Worm (Caenorhabditis elegans): ENCODE data around the gene mrpl-10.

DNA sequence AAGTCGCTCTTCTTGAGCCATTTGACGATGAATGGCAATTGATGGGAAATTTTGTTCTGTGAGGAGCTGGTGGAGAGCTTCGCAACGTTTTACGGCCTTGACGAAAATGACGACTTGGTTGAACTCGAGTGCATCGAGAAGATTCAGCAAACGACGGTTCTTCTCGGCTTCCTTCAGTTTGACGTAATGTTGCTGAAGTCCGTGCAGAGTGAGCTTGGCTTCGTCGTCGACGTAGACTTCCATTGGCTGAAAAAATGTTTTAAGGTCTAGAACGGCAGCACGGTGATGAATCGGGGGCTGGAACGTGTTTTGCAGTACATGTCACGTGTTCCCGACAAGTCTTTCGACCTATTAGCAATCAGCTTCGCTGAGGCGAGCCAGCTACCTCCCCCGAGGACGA is 49.1 kb upstream of the mrpl-10 start:
- TF ChIP-seq ztf-11 (tag; optimal IDR thresholded peaks at IDR 0.05): no peak
- no peak for TF ChIP-seq unc-39 (tag; optimal IDR thresholded peaks at IDR 0.05)
- TF ChIP-seq nhr-76 (tag; optimal IDR thresholded peaks at IDR 0.05): no peak
- TF ChIP-seq blmp-1 (tag; optimal IDR thresholded peaks at IDR 0.05): no peak
- no peak for TF ChIP-seq nhr-12 (tag; optimal IDR thresholded peaks at IDR 0.05)
- TF ChIP-seq snpc-4 (tag; optimal IDR thresholded peaks at IDR 0.05): no peak
- TF ChIP-seq elt-3 (tag; optimal IDR thresholded peaks at IDR 0.05): no peak
- TF ChIP-seq hlh-1 (tag; optimal IDR thresholded peaks at IDR 0.05): no peak
- no peak for TF ChIP-seq nhr-28 (tag; optimal IDR thresholded peaks at IDR 0.05)

Data from whole organism, mixed stage, embryonic.